Worm (Caenorhabditis elegans): Measurements from ENCODE around the gene srh-118.

The srh-118 gene

ce11 chrV:17531410-17531809 is 35.4 kb upstream of the srh-118 start, which contains the start of gene C18D4.4:
C18D4.4 (minus strand) TSS chrV:17531510.
- no peak for TF ChIP-seq scrt-1 (GFP tag; IDR thresholded peaks at IDR 0.05)
- TF ChIP-seq tra-4 (tag; optimal IDR thresholded peaks at IDR 0.05), result no peak
- no peak for TF ChIP-seq B0310.2 (tag; optimal IDR thresholded peaks at IDR 0.05)
- no peak for TF ChIP-seq tbx-11 (GFP tag; IDR thresholded peaks at IDR 0.05)
- no peak for TF ChIP-seq hmbx-1 (tag; optimal IDR thresholded peaks at IDR 0.05)
- TF ChIP-seq ets-7 (tag; optimal IDR thresholded peaks at IDR 0.05), result no peak

DNA sequence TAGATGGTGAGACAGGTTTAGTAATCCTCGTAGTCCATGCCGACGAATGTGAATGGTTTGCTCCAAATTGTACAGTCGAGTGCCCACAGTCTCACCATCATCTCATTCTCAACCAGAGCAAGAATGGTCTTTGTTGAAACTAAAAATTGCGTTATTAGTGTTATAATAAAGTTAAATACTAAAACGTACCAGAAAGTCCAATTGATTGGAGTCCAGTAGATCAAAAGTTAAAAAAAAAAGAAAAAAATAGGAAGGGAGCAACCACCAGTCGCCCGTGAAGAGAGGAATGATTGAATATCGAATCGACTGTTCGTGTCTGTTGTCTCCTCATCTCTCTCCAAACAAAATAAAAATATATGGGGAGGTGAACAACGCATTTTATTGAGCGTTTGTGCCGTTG is 34.5 kb upstream of the srh-118 start, which contains the start of gene C18D4.12:
TSS of gene C18D4.12 (minus strand) at position 101 of the 400 bp plus-strand sequence.
- TF ChIP-seq F13C5.2 (tag; optimal IDR thresholded peaks at IDR 0.05) (no peak), ets-7 (tag; optimal IDR thresholded peaks at IDR 0.05) (no peak), hnd-1 (tag; optimal IDR thresholded peaks at IDR 0.05) (no peak), hmg-4 (GFP tag; optimal IDR thresholded peaks at IDR 0.05) (no peak), hmbx-1 (tag; optimal IDR thresholded peaks at IDR 0.05) (no peak), pes-1 (GFP tag; IDR thresholded peaks at IDR 0.05) (no peak), ama-1 (optimal IDR thresholded peaks at IDR 0.05) (no peak), flt-1 (GFP tag; IDR thresholded peaks at IDR 0.05) (no peak), ceh-36 (tag; optimal IDR thresholded peaks at IDR 0.05) (no peak), tbx-37 (GFP tag; conservative IDR thresholded peaks at IDR 0.05) (no peak), aly-1 (tag; optimal IDR thresholded peaks at IDR 0.05) (no peak)

- TF ChIP-seq flt-1 (GFP tag; IDR thresholded peaks at IDR 0.05) (no peak), scrt-1 (GFP tag; IDR thresholded peaks at IDR 0.05) (no peak), ceh-13 (GFP tag; optimal IDR thresholded peaks at IDR 0.05) (no peak), ets-7 (tag; optimal IDR thresholded peaks at IDR 0.05) (no peak), sea-1 (GFP tag; conservative IDR thresholded peaks at IDR 0.05) (no peak), hmbx-1 (tag; optimal IDR thresholded peaks at IDR 0.05) (no peak)
Measured at ce11 chrV:17527729-17528128, 31.8 kb upstream of the srh-118 start, which contains the start of gene srz-90. srz-90 (plus strand) TSS chrV:17528029.

DNA sequence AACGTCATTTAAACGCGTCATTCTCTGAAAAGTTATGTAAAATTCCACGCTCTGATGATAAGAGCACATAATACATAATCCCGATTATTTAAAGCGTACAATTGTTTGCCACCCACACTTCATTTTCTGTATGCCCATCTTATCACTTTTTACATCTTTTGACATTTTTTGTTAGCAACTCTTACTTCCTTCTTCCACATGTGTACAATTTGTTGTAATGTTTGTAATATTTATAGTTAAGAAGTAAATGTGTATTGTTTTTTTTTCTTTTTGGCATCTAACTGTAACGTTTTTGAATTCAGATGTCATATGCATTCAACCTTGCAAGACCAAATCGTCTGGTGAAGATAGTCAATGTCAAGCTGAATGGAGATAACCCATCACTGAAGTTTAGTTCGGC is 24.8 kb upstream of the srh-118 start, which contains the start of gene fbxa-136:
TSS of gene fbxa-136 (plus strand) at position 301 of the 400 bp plus-strand sequence.
- TF ChIP-seq B0310.2 (tag; optimal IDR thresholded peaks at IDR 0.05), result no peak
- TF ChIP-seq ama-1 (optimal IDR thresholded peaks at IDR 0.05), result no peak
- no peak for TF ChIP-seq ets-7 (tag; optimal IDR thresholded peaks at IDR 0.05)
- no peak for TF ChIP-seq ceh-36 (tag; optimal IDR thresholded peaks at IDR 0.05)
- no peak for TF ChIP-seq aly-1 (tag; optimal IDR thresholded peaks at IDR 0.05)
- no peak for TF ChIP-seq pes-1 (GFP tag; IDR thresholded peaks at IDR 0.05)
- TF ChIP-seq F13C5.2 (tag; optimal IDR thresholded peaks at IDR 0.05), result no peak
- TF ChIP-seq tra-4 (tag; optimal IDR thresholded peaks at IDR 0.05), result no peak

DNA sequence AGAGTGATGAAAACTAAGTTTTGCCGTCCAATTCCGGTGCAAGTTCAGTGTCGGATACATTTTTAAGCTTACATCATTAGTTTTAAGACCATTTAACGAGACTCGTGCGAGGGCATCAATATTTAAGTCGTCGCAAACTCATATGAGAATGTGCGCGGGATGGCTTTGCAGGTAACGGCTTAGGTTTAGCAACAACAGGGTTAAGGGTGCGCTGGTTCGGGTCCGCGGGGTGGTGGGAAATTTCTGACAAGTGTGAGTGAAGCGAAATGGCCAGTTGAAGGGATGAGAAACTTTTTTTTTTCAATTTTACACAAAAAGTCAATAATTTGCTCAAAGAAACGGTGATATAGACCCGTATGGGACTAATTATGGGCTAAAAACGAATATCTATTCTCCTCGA is 17.9 kb upstream of the srh-118 start:
- TF ChIP-seq pes-1 (GFP tag; IDR thresholded peaks at IDR 0.05) (peak; percentile 51; the same call in 1 of the 2 replicates), F13C5.2 (tag; optimal IDR thresholded peaks at IDR 0.05) (no peak), tbx-37 (GFP tag; conservative IDR thresholded peaks at IDR 0.05) (0 out of 2 replicates have a peak, but pooled peaks have one; percentile 8)

DNA sequence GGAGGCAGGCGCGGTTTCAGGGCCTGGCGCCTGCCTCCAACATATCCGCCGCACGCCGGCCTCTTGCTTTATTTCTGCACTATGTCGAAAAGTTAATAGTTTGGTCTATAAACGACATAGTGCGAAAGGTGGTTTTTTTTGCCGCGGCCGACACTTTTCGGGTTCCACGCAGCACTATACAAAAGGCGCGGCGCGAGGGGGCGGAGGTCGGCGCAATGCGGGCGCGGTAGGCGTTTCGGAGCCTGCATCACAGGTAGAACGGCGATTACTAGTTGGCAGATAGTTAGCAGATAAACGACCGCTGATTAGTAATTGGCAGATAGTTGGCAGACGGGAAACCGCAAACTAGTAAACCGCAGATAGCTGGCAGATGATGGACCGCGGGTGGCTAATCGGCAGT is 16.8 kb upstream of the srh-118 start:
- TF ChIP-seq aly-1 (tag; optimal IDR thresholded peaks at IDR 0.05) (no peak), ceh-13 (GFP tag; optimal IDR thresholded peaks at IDR 0.05) (no peak), F13C5.2 (tag; optimal IDR thresholded peaks at IDR 0.05) (no peak), ama-1 (optimal IDR thresholded peaks at IDR 0.05) (no peak), tbx-11 (GFP tag; IDR thresholded peaks at IDR 0.05) (no peak), hmbx-1 (tag; optimal IDR thresholded peaks at IDR 0.05) (no peak), hmg-4 (GFP tag; optimal IDR thresholded peaks at IDR 0.05) (no peak), scrt-1 (GFP tag; IDR thresholded peaks at IDR 0.05) (no peak), sea-1 (GFP tag; conservative IDR thresholded peaks at IDR 0.05) (no peak), pes-1 (GFP tag; IDR thresholded peaks at IDR 0.05) (no peak), ceh-36 (tag; optimal IDR thresholded peaks at IDR 0.05) (no peak), ets-7 (tag; optimal IDR thresholded peaks at IDR 0.05) (no peak)

DNA sequence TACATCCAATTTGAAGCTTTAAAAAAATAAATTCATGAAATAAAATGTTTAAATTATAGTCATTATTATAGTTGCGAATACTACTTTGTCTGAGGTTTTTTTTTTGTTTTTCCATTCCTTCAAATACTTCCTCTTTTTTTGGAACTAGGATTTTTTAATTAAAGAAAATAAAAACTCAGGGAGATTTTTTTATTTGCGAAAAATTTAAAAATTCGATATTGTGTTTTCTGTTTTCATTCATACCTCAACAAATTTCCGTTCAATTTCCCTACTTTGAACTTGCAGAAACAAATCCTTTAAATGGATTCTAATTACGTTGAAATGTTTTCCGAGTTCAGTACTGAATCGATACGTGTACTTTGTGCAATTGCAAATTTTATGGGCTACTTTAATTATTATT is 12.5 kb upstream of the srh-118 start, which contains the start of gene srw-32:
TSS of gene srw-32 (plus strand) at position 301 of the 400 bp plus-strand sequence.
- no peak for TF ChIP-seq sea-1 (GFP tag; conservative IDR thresholded peaks at IDR 0.05)
- no peak for TF ChIP-seq B0310.2 (tag; optimal IDR thresholded peaks at IDR 0.05)
- no peak for TF ChIP-seq ama-1 (optimal IDR thresholded peaks at IDR 0.05)
- TF ChIP-seq aly-1 (tag; optimal IDR thresholded peaks at IDR 0.05), result no peak
- TF ChIP-seq pes-1 (GFP tag; IDR thresholded peaks at IDR 0.05), result no peak
- TF ChIP-seq hmbx-1 (tag; optimal IDR thresholded peaks at IDR 0.05), result no peak
- TF ChIP-seq hnd-1 (tag; optimal IDR thresholded peaks at IDR 0.05), result no peak
- no peak for TF ChIP-seq F13C5.2 (tag; optimal IDR thresholded peaks at IDR 0.05)
- TF ChIP-seq ceh-36 (tag; optimal IDR thresholded peaks at IDR 0.05), result no peak
- TF ChIP-seq tbx-11 (GFP tag; IDR thresholded peaks at IDR 0.05), result no peak
- no peak for TF ChIP-seq tbx-37 (GFP tag; conservative IDR thresholded peaks at IDR 0.05)
- TF ChIP-seq flt-1 (GFP tag; IDR thresholded peaks at IDR 0.05), result no peak
- TF ChIP-seq hmg-4 (GFP tag; optimal IDR thresholded peaks at IDR 0.05), result no peak
- TF ChIP-seq ets-7 (tag; optimal IDR thresholded peaks at IDR 0.05), result no peak
- no peak for TF ChIP-seq ceh-13 (GFP tag; optimal IDR thresholded peaks at IDR 0.05)
- no peak for TF ChIP-seq scrt-1 (GFP tag; IDR thresholded peaks at IDR 0.05)
- TF ChIP-seq tra-4 (tag; optimal IDR thresholded peaks at IDR 0.05), result no peak

DNA sequence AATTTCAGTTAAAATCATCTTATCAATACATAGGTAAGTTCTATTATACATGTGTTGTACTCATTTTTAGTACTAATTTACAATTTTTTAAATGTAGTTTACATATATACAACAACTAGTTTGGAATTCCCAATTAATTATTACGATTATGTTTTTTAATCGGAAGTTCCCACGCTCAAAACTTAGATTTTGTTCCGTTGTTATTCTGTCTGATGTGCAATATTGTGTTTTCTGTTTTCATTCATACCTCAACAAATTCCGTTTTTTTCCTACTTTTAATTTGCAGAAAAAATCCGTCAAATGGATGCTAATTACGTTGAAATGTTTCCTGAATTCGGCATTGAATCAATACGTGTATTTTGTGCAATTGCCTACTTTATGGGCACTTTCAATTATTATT is 10.3 kb upstream of the srh-118 start, which contains the start of gene srw-31:
TSS of gene srw-31 (plus strand) at position 301 of the 400 bp plus-strand sequence.
- TF ChIP-seq ama-1 (optimal IDR thresholded peaks at IDR 0.05) (no peak), tra-4 (tag; optimal IDR thresholded peaks at IDR 0.05) (no peak), ceh-36 (tag; optimal IDR thresholded peaks at IDR 0.05) (no peak), F13C5.2 (tag; optimal IDR thresholded peaks at IDR 0.05) (no peak), flt-1 (GFP tag; IDR thresholded peaks at IDR 0.05) (no peak), sea-1 (GFP tag; conservative IDR thresholded peaks at IDR 0.05) (no peak), ets-7 (tag; optimal IDR thresholded peaks at IDR 0.05) (no peak), pes-1 (GFP tag; IDR thresholded peaks at IDR 0.05) (no peak), hnd-1 (tag; optimal IDR thresholded peaks at IDR 0.05) (no peak), scrt-1 (GFP tag; IDR thresholded peaks at IDR 0.05) (no peak), hmbx-1 (tag; optimal IDR thresholded peaks at IDR 0.05) (no peak)

All from whole organism, early embryonic.